Fruit fly (Drosophila melanogaster): ENCODE data around the gene CG32856.

Gene CG32856

DNA sequence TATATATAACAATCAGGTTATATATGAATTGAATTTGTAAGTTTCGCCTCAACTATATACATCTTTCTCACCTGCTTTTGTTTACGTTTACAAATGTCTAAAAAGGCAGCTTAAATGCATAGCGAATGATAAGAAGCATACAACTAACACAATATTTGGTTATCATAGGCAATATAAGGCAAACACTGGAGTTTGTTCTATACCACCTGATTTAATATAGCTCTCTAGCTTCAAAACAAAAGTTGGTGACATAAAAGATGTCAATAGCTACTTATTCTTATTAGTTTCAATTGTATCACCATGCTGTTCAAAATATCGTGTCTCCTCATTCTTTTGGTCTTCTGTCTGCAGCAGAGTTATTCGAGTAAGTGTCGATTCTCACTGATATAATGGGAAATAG is 39.2 kb downstream of the CG32856 start (continued):
- TF ChIP-seq CG17359 (tag; optimal IDR thresholded peaks at IDR 0.05) (peak; percentile 36), CG2875 (GFP tag; optimal IDR thresholded peaks at IDR 0.05) (peak; percentile 4), Myb (GFP tag; optimal IDR thresholded peaks at IDR 0.05) (no peak), CG17568 (GFP tag; optimal IDR thresholded peaks at IDR 0.05) (peak; percentile 6), CG1603 (tag; optimal IDR thresholded peaks at IDR 0.05) (peak; percentile 0), ATbp (GFP tag; optimal IDR thresholded peaks at IDR 0.05) (peak; percentile 64), so (GFP tag; IDR thresholded peaks at IDR 0.05) (no peak), CG15269 (tag; optimal IDR thresholded peaks at IDR 0.05) (peak; percentile 15), Lim3 (GFP tag; IDR thresholded peaks at IDR 0.05) (no peak), unpg (GFP tag; optimal IDR thresholded peaks at IDR 0.05) (peak; percentile 6), CG4707 (GFP tag; optimal IDR thresholded peaks at IDR 0.05) (peak; percentile 13), sob (GFP tag; IDR thresholded peaks at IDR 0.05) (0 out of 2 replicates have a peak, but pooled peaks have one; percentile 16), dan (GFP tag; IDR thresholded peaks at IDR 0.05) (no peak), Med (GFP tag) (peak; percentile 76), odd (GFP tag; optimal IDR thresholded peaks at IDR 0.05) (peak; percentile 10), Rfx (GFP tag; IDR thresholded peaks at IDR 0.05) (peak; percentile 7; the same call in 1 of the 2 replicates), fd3F (GFP tag; optimal IDR thresholded peaks at IDR 0.05) (peak; percentile 19)

DNA sequence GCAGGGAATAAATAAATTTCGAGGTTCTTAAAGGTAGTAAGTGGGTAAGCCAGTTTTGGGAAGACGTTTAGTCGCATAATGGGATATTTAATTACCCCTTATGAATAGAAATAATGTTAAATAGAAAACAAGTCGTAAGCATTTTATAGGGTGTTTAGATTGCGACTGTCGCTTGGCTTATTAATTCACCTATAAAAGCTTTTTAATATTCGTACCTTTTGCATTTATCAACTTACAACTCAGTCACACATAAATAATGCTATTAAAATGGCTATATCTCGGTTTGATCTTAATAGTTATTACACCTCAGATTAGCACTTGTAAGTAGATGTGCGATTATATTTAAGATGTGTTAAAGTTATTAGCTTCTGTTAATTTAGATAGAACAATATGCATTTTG is 39.8 kb downstream of the CG32856 start, which contains the start of gene CG34276:
Gene CG34276 (plus strand): TSS at position 301 of the 400 bp plus-strand sequence.
- TF ChIP-seq Dref (GFP tag; IDR thresholded peaks at IDR 0.05) (no peak), trem (tag; optimal IDR thresholded peaks at IDR 0.05) (no peak), CG13424 (tag; optimal IDR thresholded peaks at IDR 0.05) (no peak)

DNA sequence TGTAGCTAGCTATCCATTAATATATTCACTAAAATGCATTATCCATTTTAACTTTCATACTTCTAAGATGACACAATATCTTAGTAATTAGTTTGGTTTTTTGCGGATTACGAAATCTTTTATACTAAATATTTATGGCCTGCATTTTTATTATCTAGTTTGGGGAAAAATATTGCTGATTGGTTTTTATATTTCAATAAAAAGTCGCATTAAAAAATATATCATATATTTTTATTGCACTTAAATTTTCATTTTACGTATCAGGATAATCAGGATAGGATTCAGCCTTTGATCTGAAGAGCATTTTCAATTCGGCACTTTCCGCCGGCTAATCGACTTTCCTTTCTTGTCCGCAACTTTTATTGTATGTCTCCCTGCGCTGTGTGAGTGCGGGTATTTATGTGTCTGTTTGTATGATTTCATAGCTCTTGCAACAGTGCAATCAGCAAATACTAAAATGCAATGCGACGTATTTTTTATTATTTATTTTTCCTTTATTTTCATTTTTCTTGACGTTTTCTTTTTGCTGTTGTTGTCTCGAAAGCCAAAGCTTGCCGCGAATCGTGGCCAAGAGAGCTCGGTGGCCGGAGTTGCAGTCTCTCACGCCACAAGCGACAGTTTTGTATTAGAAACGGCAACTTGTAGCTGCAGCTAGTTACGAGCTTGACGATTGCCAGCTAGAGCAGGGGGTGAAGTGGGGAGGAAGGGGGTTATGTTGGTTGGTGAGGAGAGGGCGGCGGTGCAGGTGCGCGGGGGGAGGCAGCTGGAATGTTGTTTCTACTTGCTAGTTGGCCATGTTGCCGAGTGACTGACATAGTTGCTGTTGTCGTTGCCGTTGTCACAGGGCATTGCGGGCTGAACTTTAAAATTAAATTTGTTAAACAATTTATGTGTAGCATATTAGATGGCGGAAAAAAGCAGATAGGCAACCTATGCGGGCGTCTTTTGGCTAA is 42.3 kb downstream of the CG32856 start:
- TF ChIP-seq D19A (tag; optimal IDR thresholded peaks at IDR 0.05): peak; percentile 36
- peak; percentile 86 for TF ChIP-seq sd (tag; optimal IDR thresholded peaks at IDR 0.05)
- TF ChIP-seq zen2 (GFP tag; IDR thresholded peaks at IDR 0.05; ENCODE audit: partially characterized antibody): no peak
- TF ChIP-seq Drgx (GFP tag; IDR thresholded peaks at IDR 0.05): peak; percentile 36
- no peak for TF ChIP-seq az2 (GFP tag; optimal IDR thresholded peaks at IDR 0.05)
- no peak for TF ChIP-seq pita (GFP tag; optimal IDR thresholded peaks at IDR 0.05)
- TF ChIP-seq hth (optimal IDR thresholded peaks at IDR 0.05): no peak
- peak; percentile 58 for TF ChIP-seq gcm (GFP tag; optimal IDR thresholded peaks at IDR 0.05)
- peak; percentile 30 for TF ChIP-seq kni (GFP tag; optimal IDR thresholded peaks at IDR 0.05)
- TF ChIP-seq crol (GFP tag; IDR thresholded peaks at IDR 0.05): peak; percentile 89
- no peak for TF ChIP-seq zf30C (GFP tag; optimal IDR thresholded peaks at IDR 0.05)
- peak; percentile 19 for TF ChIP-seq sens (GFP tag)
- no peak for TF ChIP-seq mld (GFP tag; IDR thresholded peaks at IDR 0.05; ENCODE audit: partially characterized antibody)
- no peak for TF ChIP-seq CG5180 (GFP tag; optimal IDR thresholded peaks at IDR 0.05)

- TF ChIP-seq CG1647 (GFP tag; optimal IDR thresholded peaks at IDR 0.05) (no peak), CG12219 (GFP tag; optimal IDR thresholded peaks at IDR 0.05) (no peak), wdn (GFP tag; IDR thresholded peaks at IDR 0.05) (no peak), fd96Cb (tag; optimal IDR thresholded peaks at IDR 0.05) (no peak), zen (tag; optimal IDR thresholded peaks at IDR 0.05) (peak; percentile 71), twi (tag; optimal IDR thresholded peaks at IDR 0.05) (peak; percentile 98)
Observed at dm6 chr3R:15921747-15922146, 43.4 kb downstream of the CG32856 start.

Data from whole organism, embryonic.